Worm (Caenorhabditis elegans): ENCODE measurements around the gene mig-21.
A peak's percentile ranks its signal among the peaks of the same experiment; 100 is the strongest.

- TF ChIP-seq T23F11.4 (GFP tag; optimal IDR thresholded peaks at IDR 0.05) (no peak), nhr-11 (tag; optimal IDR thresholded peaks at IDR 0.05) (no peak), ceh-22 (tag; optimal IDR thresholded peaks at IDR 0.05) (no peak), K09A11.1 (tag; optimal IDR thresholded peaks at IDR 0.05; ENCODE audit: insufficient read depth) (no peak), unc-42 (tag; optimal IDR thresholded peaks at IDR 0.05) (peak; percentile 80), pha-4 (tag; optimal IDR thresholded peaks at IDR 0.05) (no peak), eyg-1 (tag; optimal IDR thresholded peaks at IDR 0.05) (no peak)
Observed at ce11 chrIII:5902558-5902957, 24.4 kb upstream of the mig-21 start.
